Fruit fly (Drosophila melanogaster) whole organism, prepupa: Measurements from ENCODE around the gene Hr4.
A peak's percentile ranks its signal among the peaks of the same experiment; 100 is the strongest.

Source experiments
- Blimp-1 ChIP-seq: fragments of 200-800 bp; sonication (Bioruptor generic); optimal IDR thresholded peaks from 3 replicates; lab custom pipeline; 2017; ENCODE audit warnings: missing biosample characterization, missing genetic modification characterization, mild to moderate bottlenecking, moderate library complexity, missing genetic modification reagents
- CG10669 ChIP-seq: fragments of 200-800 bp; sonication (Bioruptor generic); optimal IDR thresholded peaks from 3 replicates; lab custom pipeline; 2018; ENCODE audit warnings: missing biosample characterization, mild to moderate bottlenecking, missing genetic modification characterization, moderate library complexity
- CG11294 ChIP-seq: fragments of 200-800 bp; sonication (Bioruptor generic); IDR thresholded peaks from 2 replicates; pipeline ENCODE4 v1.3.6; 2022; ENCODE audit warnings: missing biosample characterization, missing genetic modification characterization
- CG15336 ChIP-seq: fragments of 200-800 bp; sonication (Bioruptor generic); IDR thresholded peaks from 2 replicates; pipeline ENCODE4 v1.3.6; 2022; ENCODE audit warnings: missing biosample characterization, missing genetic modification characterization
- CG1621 ChIP-seq: fragments of 200-800 bp; sonication (Bioruptor generic); optimal IDR thresholded peaks from 3 replicates; lab custom pipeline; 2018; ENCODE audit warnings: missing biosample characterization, mild to moderate bottlenecking, missing genetic modification characterization
- CG16779 ChIP-seq: fragments of 200-800 bp; sonication (Bioruptor generic); optimal IDR thresholded peaks from 3 replicates; lab custom pipeline; 2017; ENCODE audit warnings: missing biosample characterization, mild to moderate bottlenecking, missing genetic modification characterization
- CG3032 ChIP-seq: fragments of 200-800 bp; optimal IDR thresholded peaks from 2 replicates; lab custom pipeline; 2019; ENCODE audit warnings: missing biosample characterization, mild to moderate bottlenecking, missing genetic modification characterization, moderate library complexity
- CG31627 ChIP-seq: fragments of 200-800 bp; sonication (Bioruptor generic); optimal IDR thresholded peaks from 3 replicates; lab custom pipeline; 2016; ENCODE audit warnings: missing biosample characterization, missing genetic modification characterization
- CG34406 ChIP-seq: fragments of 200-800 bp; sonication (Bioruptor generic); optimal IDR thresholded peaks from 3 replicates; lab custom pipeline; 2016; ENCODE audit warnings: missing biosample characterization, missing genetic modification characterization
- CG3919 ChIP-seq: fragments of 200-800 bp; sonication (Bioruptor generic); optimal IDR thresholded peaks from 3 replicates; lab custom pipeline; 2016; ENCODE audit warnings: missing biosample characterization, missing genetic modification characterization
- CG6163 ChIP-seq: fragments of 200-800 bp; sonication (Bioruptor generic); IDR thresholded peaks from 3 replicates; pipeline ENCODE4 v1.3.6; 2022; ENCODE audit warnings: missing biosample characterization, missing genetic modification characterization
- CG6276 ChIP-seq: fragments of 200-800 bp; sonication (Bioruptor generic); optimal IDR thresholded peaks from 2 replicates; lab custom pipeline; 2017; ENCODE audit warnings: missing biosample characterization, mild to moderate bottlenecking, missing genetic modification characterization
- CG6808 ChIP-seq: fragments of 200-800 bp; sonication (Bioruptor generic); optimal IDR thresholded peaks from 3 replicates; lab custom pipeline; 2017; ENCODE audit warnings: missing biosample characterization, missing genetic modification characterization, mild to moderate bottlenecking, moderate library complexity, missing genetic modification reagents
- CG6854 ChIP-seq: fragments of 200-800 bp; sonication (Bioruptor generic); optimal IDR thresholded peaks from 2 replicates; lab custom pipeline; 2017; ENCODE audit warnings: missing biosample characterization, mild to moderate bottlenecking, missing genetic modification characterization
- CG7368 ChIP-seq: fragments of 200-800 bp; sonication (Bioruptor generic); optimal IDR thresholded peaks from 3 replicates; lab custom pipeline; 2016; ENCODE audit warnings: missing biosample characterization, missing genetic modification characterization
- CG8119 ChIP-seq: fragments of 200-800 bp; sonication (Bioruptor generic); IDR thresholded peaks from 3 replicates; pipeline ENCODE4 v1.3.6; 2022; ENCODE audit warnings: missing biosample characterization, missing genetic modification characterization
- CG8632 ChIP-seq: fragments of 200-800 bp; sonication (Bioruptor generic); optimal IDR thresholded peaks from 3 replicates; lab custom pipeline; 2016; ENCODE audit warnings: missing biosample characterization, missing genetic modification characterization
- CG9139 ChIP-seq: fragments of 200-800 bp; sonication (Bioruptor generic); optimal IDR thresholded peaks from 3 replicates; lab custom pipeline; 2017; ENCODE audit warnings: missing biosample characterization, mild to moderate bottlenecking, missing genetic modification characterization
- Eip78C ChIP-seq: fragments of 200-800 bp; sonication (Bioruptor generic); peaks from one replicate; lab custom pipeline; 2016; ENCODE audit warnings: missing biosample characterization, missing genetic modification characterization
- Eip93F ChIP-seq: fragments of 200-800 bp; sonication (Bioruptor generic); optimal IDR thresholded peaks from 2 replicates; lab custom pipeline; 2016; ENCODE audit warnings: missing biosample characterization, mild to moderate bottlenecking, missing genetic modification characterization
- Ets96B ChIP-seq: fragments of 200-800 bp; optimal IDR thresholded peaks from 2 replicates; lab custom pipeline; 2019; ENCODE audit warnings: missing biosample characterization, mild to moderate bottlenecking, missing genetic modification characterization, moderate library complexity
- Gug ChIP-seq: fragments of 200-800 bp; sonication (Bioruptor generic); IDR thresholded peaks from 2 replicates; pipeline ENCODE4 v1.3.6; 2022; ENCODE audit warnings: missing biosample characterization, missing genetic modification characterization
- Lpt ChIP-seq: fragments of 200-800 bp; sonication (Bioruptor generic); optimal IDR thresholded peaks from 3 replicates; lab custom pipeline; 2016; ENCODE audit warnings: missing biosample characterization, missing genetic modification characterization
- Met ChIP-seq: fragments of 200-800 bp; sonication (Bioruptor generic); optimal IDR thresholded peaks from 3 replicates; lab custom pipeline; 2016; ENCODE audit warnings: missing biosample characterization, missing genetic modification characterization
- Smox ChIP-seq: fragments of 200-800 bp; sonication (Bioruptor generic); optimal IDR thresholded peaks from 3 replicates; lab custom pipeline; 2016; ENCODE audit warnings: missing biosample characterization, missing genetic modification characterization
- Sox102F ChIP-seq: fragments of 200-800 bp; sonication (Bioruptor generic); optimal IDR thresholded peaks from 2 replicates; lab custom pipeline; 2016; ENCODE audit warnings: missing biosample characterization, mild to moderate bottlenecking, missing genetic modification characterization
- Sox14 ChIP-seq: fragments of 200-800 bp; sonication (Bioruptor generic); optimal IDR thresholded peaks from 3 replicates; lab custom pipeline; 2016; ENCODE audit warnings: missing biosample characterization, missing genetic modification characterization
- achi ChIP-seq: fragments of 200-800 bp; sonication (Bioruptor generic); optimal IDR thresholded peaks from 3 replicates; lab custom pipeline; 2016; ENCODE audit warnings: missing biosample characterization, missing genetic modification characterization
- cyc ChIP-seq: fragments of 200-800 bp; sonication (Bioruptor generic); optimal IDR thresholded peaks from 3 replicates; lab custom pipeline; 2016; ENCODE audit warnings: missing biosample characterization, missing genetic modification characterization
- dac ChIP-seq: fragments of 200-800 bp; sonication (Bioruptor generic); optimal IDR thresholded peaks from 2 replicates; lab custom pipeline; 2017; ENCODE audit warnings: missing biosample characterization, mild to moderate bottlenecking, missing genetic modification characterization
- dsx ChIP-seq: fragments of 200-800 bp; optimal IDR thresholded peaks from 3 replicates; lab custom pipeline; 2019; ENCODE audit warnings: missing biosample characterization, mild to moderate bottlenecking, missing genetic modification characterization, moderate library complexity; ENCODE audit not compliant: poor library complexity, severe bottlenecking
- eg ChIP-seq: fragments of 200-800 bp; sonication (Bioruptor generic); IDR thresholded peaks from 3 replicates; pipeline ENCODE4 v1.3.6; 2022; ENCODE audit warnings: missing biosample characterization, missing genetic modification characterization
- esn ChIP-seq: fragments of 200-800 bp; sonication (Bioruptor generic); optimal IDR thresholded peaks from 2 replicates; lab custom pipeline; 2016; ENCODE audit warnings: missing biosample characterization, mild to moderate bottlenecking, missing genetic modification characterization, moderate library complexity
- fkh ChIP-seq: fragments of 200-800 bp; sonication (Bioruptor generic); optimal IDR thresholded peaks from 3 replicates; lab custom pipeline; 2017; ENCODE audit warnings: missing biosample characterization, mild to moderate bottlenecking, missing genetic modification characterization, moderate library complexity
- lz ChIP-seq: fragments of 200-800 bp; sonication (Bioruptor generic); optimal IDR thresholded peaks from 3 replicates; lab custom pipeline; 2016; ENCODE audit warnings: missing biosample characterization, missing genetic modification characterization
- net ChIP-seq: fragments of 200-800 bp; sonication (Bioruptor generic); optimal IDR thresholded peaks from 3 replicates; lab custom pipeline; 2016; ENCODE audit warnings: missing biosample characterization, missing genetic modification characterization
- pdm3 ChIP-seq: fragments of 200-800 bp; sonication (Bioruptor generic); optimal IDR thresholded peaks from 3 replicates; lab custom pipeline; 2016; ENCODE audit warnings: missing biosample characterization, missing genetic modification characterization
- salr ChIP-seq, 2 experiments: fragments of 200-800 bp; sonication (Bioruptor generic); optimal IDR thresholded peaks; 3 replicates each; lab custom pipeline; 2016 to 2018; ENCODE audit warnings: missing biosample characterization in 2 of 2, missing genetic modification characterization in 2 of 2, mild to moderate bottlenecking in 1 of 2
- spab ChIP-seq: fragments of 200-800 bp; sonication (Bioruptor generic); optimal IDR thresholded peaks from 2 replicates; lab custom pipeline; 2017; ENCODE audit warnings: missing biosample characterization, mild to moderate bottlenecking, missing genetic modification characterization, missing genetic modification reagents
- svp ChIP-seq: fragments of 200-800 bp; sonication (Bioruptor generic); peaks from one replicate; lab custom pipeline; 2016; ENCODE audit warnings: missing biosample characterization, missing genetic modification characterization
- topi ChIP-seq: fragments of 200-800 bp; sonication (Bioruptor generic); optimal IDR thresholded peaks from 3 replicates; lab custom pipeline; 2016; ENCODE audit warnings: missing biosample characterization, missing genetic modification characterization

Hr4 gene

DNA sequence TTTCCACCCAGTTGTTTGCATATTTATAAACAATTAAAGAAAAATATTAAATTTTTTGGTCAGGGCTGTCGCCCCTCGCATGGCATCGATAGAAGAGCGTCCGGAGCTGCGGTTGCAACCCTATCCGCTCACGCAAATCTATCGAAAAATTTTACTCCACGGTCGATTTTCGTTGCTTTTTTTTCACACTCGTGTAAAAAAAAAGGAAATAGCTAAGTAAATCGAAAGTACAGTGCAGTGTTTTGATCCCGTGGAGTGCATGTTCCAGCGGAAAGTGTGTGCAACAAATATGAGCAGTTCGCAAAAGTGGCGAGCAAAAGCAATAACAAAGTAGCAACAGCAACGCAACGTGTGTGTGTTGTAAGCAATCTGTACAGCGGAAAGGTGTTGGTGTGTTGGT lies 33.0 kb upstream of the Hr4 start, which contains the start of the genes Edem1 and Rbcn-3B:
Edem1 (minus strand) TSS at position 71 of the 400 bp plus-strand sequence.
Rbcn-3B (plus strand) TSS at position 164 of the 400 bp plus-strand sequence.
- TF ChIP-seq salr (GFP tag; optimal IDR thresholded peaks at IDR 0.05; lab: Kevin White, UChicago) (no peak), CG8119 (GFP tag; lab: Robert Waterston, UW) (peak; percentile 76), CG11294 (GFP tag; lab: Robert Waterston, UW) (no peak), esn (GFP tag; lab: Kevin White, UChicago) (peak; percentile 16), CG3919 (GFP tag; lab: Kevin White, UChicago) (no peak), Lpt (GFP tag; lab: Kevin White, UChicago) (peak; percentile 45), Met (no peak), dsx (GFP tag; lab: Kevin White, UChicago) (peak; percentile 83), Ets96B (tag; lab: Kevin White, UChicago) (peak; percentile 47), CG9139 (peak; percentile 40), net (GFP tag; lab: Kevin White, UChicago) (peak; percentile 45), CG7368 (GFP tag; lab: Kevin White, UChicago) (no peak), pdm3 (no peak), Gug (GFP tag; lab: Robert Waterston, UW) (no peak), CG34406 (GFP tag; lab: Kevin White, UChicago) (no peak), cyc (GFP tag; lab: Kevin White, UChicago) (no peak), CG3032 (tag; lab: Kevin White, UChicago) (peak; percentile 30), lz (GFP tag; lab: Kevin White, UChicago) (no peak), Sox102F (GFP tag; lab: Kevin White, UChicago) (no peak), CG8632 (GFP tag; lab: Kevin White, UChicago) (no peak), CG10669 (no peak), Sox14 (GFP tag; lab: Kevin White, UChicago) (peak; percentile 29), fkh (GFP tag; lab: Kevin White, UChicago) (no peak), CG15336 (peak; percentile 58; the same call in 1 of the 2 replicates), dac (GFP tag; lab: Kevin White, UChicago) (peak; percentile 7), Blimp-1 (GFP tag; lab: Kevin White, UChicago) (no peak), CG6808 (GFP tag; lab: Kevin White, UChicago) (peak; percentile 50), achi (GFP tag; lab: Kevin White, UChicago) (no peak), topi (GFP tag; lab: Kevin White, UChicago) (peak; percentile 36), Eip93F (GFP tag; lab: Kevin White, UChicago) (no peak), Smox (no peak), CG16779 (peak; percentile 69), CG1621 (tag; lab: Kevin White, UChicago) (peak; percentile 64), svp (GFP tag; lab: Kevin White, UChicago) (peak; percentile 67), spab (no peak), CG6854 (GFP tag; lab: Kevin White, UChicago) (peak; percentile 27), CG31627 (no peak), eg (GFP tag; lab: Robert Waterston, UW) (peak; percentile 68), Eip78C (GFP tag; lab: Kevin White, UChicago) (no peak), CG6163 (GFP tag; lab: Robert Waterston, UW) (peak; percentile 45; the same call in 1 of the 3 replicates), CG6276 (peak; percentile 70)

DNA sequence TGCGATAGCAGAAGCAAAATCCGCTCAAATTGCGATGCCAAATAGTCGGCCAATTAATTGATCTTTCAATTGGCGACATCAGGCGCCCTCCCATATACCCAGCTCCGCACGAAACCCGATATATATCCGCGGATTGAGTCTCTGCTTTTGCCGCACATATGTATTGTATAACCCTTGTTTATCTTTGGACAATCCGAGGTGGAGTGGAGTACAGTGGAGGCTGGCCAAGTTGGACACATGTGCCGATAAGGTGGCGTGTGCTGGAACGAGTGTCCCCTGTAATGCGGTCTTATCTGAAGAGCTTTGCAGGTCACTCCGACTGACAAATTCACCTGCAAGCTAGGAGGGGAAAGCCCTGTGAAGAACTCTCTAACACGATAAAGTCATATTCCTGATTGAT lies 32.2 kb upstream of the Hr4 start:
- TF ChIP-seq net (GFP tag; lab: Kevin White, UChicago) (no peak), svp (GFP tag; lab: Kevin White, UChicago) (peak; percentile 79)
